Worm (Caenorhabditis elegans) whole organism, L4 larva: ENCODE results near the gene Y42H9AR.1.

ENCODE experiments used
- aha-1 ChIP-seq: fragments of 150-350 bp; peaks from one replicate; lab custom pipeline; 2014; ENCODE audit warnings: missing biosample characterization, missing genetic modification characterization
- ceh-82 ChIP-seq: sonication (generic microtip); optimal IDR thresholded peaks from 2 replicates; lab custom pipeline; 2017; ENCODE audit warnings: missing biosample characterization, missing genetic modification characterization
- ces-1 ChIP-seq: fragments of 150-350 bp; sonication (generic microtip); optimal IDR thresholded peaks from 4 replicates; lab custom pipeline; 2014; ENCODE audit warnings: missing biosample characterization, missing genetic modification reagents, missing genetic modification characterization
- fos-1 ChIP-seq: fragments of 150-350 bp; optimal IDR thresholded peaks from 2 replicates; lab custom pipeline; 2014; ENCODE audit warnings: missing biosample characterization, missing genetic modification characterization
- lin-39 ChIP-seq: fragments of 150-350 bp; optimal IDR thresholded peaks from 2 replicates; lab custom pipeline; 2014; ENCODE audit warnings: missing biosample characterization, missing genetic modification reagents, missing genetic modification characterization
- nhr-237 ChIP-seq: sonication (generic microtip); optimal IDR thresholded peaks from 2 replicates; lab custom pipeline; 2017; ENCODE audit warnings: missing biosample characterization, missing genetic modification characterization
- skn-1 ChIP-seq: fragments of 150-350 bp; optimal IDR thresholded peaks from 2 replicates; lab custom pipeline; 2014; ENCODE audit warnings: missing biosample characterization, missing genetic modification characterization
- unc-39 ChIP-seq: sonication (generic microtip); optimal IDR thresholded peaks from 2 replicates; lab custom pipeline; 2017; ENCODE audit warnings: missing biosample characterization, missing genetic modification characterization
- zag-1 ChIP-seq: fragments of 150-350 bp; optimal IDR thresholded peaks from 2 replicates; lab custom pipeline; 2014; ENCODE audit warnings: missing biosample characterization, missing genetic modification characterization

ce11 chrIV:8069104-8069503 lies 44.1 kb upstream of the Y42H9AR.1 start:
- peak; percentile 18 for TF ChIP-seq lin-39
- no peak for TF ChIP-seq zag-1 (tag; lab: Kevin White, UChicago)
- TF ChIP-seq ces-1 (GFP tag; lab: Kevin White, UChicago): no peak
- TF ChIP-seq skn-1 (tag; lab: Kevin White, UChicago): no peak
- TF ChIP-seq unc-39: no peak
- TF ChIP-seq ceh-82 (tag; lab: Kevin White, UChicago): no peak
- peak; percentile 92 for TF ChIP-seq aha-1 (tag; lab: Kevin White, UChicago)
- TF ChIP-seq fos-1: no peak
- no peak for TF ChIP-seq nhr-237 (tag; lab: Kevin White, UChicago)
